Fruit fly (Drosophila melanogaster) whole organism, embryonic: Measurements from ENCODE around the gene RpS3.

Source experiments
- ATbp ChIP-seq: fragments of 200-800 bp; sonication (Bioruptor generic); optimal IDR thresholded peaks from 2 replicates; lab custom pipeline; 2017; ENCODE audit warnings: missing biosample characterization, mild to moderate bottlenecking, missing genetic modification characterization, missing genetic modification reagents
- Antp ChIP-seq: fragments of 200-800 bp; sonication (Bioruptor generic); optimal IDR thresholded peaks from 3 replicates; lab custom pipeline; 2016; ENCODE audit warnings: missing biosample characterization, missing genetic modification characterization
- Awh ChIP-seq: fragments of 200-800 bp; sonication (Bioruptor generic); IDR thresholded peaks from 2 replicates; pipeline ENCODE4, ENCODE4 v1.3.6; 2022; ENCODE audit warnings: missing biosample characterization, missing genetic modification characterization
- Bteb2 ChIP-seq: fragments of 200-800 bp; sonication (Bioruptor generic); optimal IDR thresholded peaks from 2 replicates; lab custom pipeline; 2016; ENCODE audit warnings: missing biosample characterization, missing genetic modification characterization
- CG11085 ChIP-seq: fragments of 200-800 bp; sonication (Bioruptor generic); IDR thresholded peaks from 2 replicates; pipeline ENCODE4 v1.3.6; 2022; ENCODE audit warnings: missing biosample characterization, missing genetic modification characterization
- CG11723 ChIP-seq: fragments of 200-800 bp; sonication (Bioruptor generic); optimal IDR thresholded peaks from 2 replicates; lab custom pipeline; 2017; ENCODE audit warnings: missing biosample characterization, mild to moderate bottlenecking, missing genetic modification characterization
- CG16813 ChIP-seq: fragments of 200-800 bp; sonication (Bioruptor generic); IDR thresholded peaks from 3 replicates; pipeline ENCODE4 v1.3.6; 2022; ENCODE audit warnings: missing biosample characterization, missing genetic modification characterization; ENCODE audit not compliant: partially characterized antibody
- CG17385 ChIP-seq: fragments of 200-800 bp; sonication (Bioruptor generic); optimal IDR thresholded peaks from 3 replicates; lab custom pipeline; 2018; ENCODE audit warnings: missing biosample characterization, mild to moderate bottlenecking, missing genetic modification characterization
- CG2120 ChIP-seq: fragments of 200-800 bp; sonication (Bioruptor generic); optimal IDR thresholded peaks from 3 replicates; lab custom pipeline; 2016; ENCODE audit warnings: missing biosample characterization, missing genetic modification characterization
- CG31365 ChIP-seq: fragments of 200-800 bp; sonication (Bioruptor generic); optimal IDR thresholded peaks from 2 replicates; lab custom pipeline; 2018; ENCODE audit warnings: missing biosample characterization, mild to moderate bottlenecking, missing genetic modification characterization
- CG31441 ChIP-seq: fragments of 200-800 bp; sonication (Bioruptor generic); IDR thresholded peaks from 2 replicates; pipeline ENCODE4 v1.3.6; 2022; ENCODE audit warnings: missing biosample characterization, missing genetic modification characterization
- CG4282 ChIP-seq: fragments of 200-800 bp; sonication (Bioruptor generic); optimal IDR thresholded peaks from 2 replicates; lab custom pipeline; 2016; ENCODE audit warnings: missing biosample characterization, missing genetic modification characterization
- CG6175 ChIP-seq: fragments of 200-800 bp; sonication (Bioruptor generic); IDR thresholded peaks from 3 replicates; pipeline ENCODE4 v1.3.6; 2022; ENCODE audit warnings: missing biosample characterization, missing genetic modification characterization
- CG6791 ChIP-seq: fragments of 200-800 bp; sonication (Bioruptor generic); IDR thresholded peaks from 3 replicates; pipeline ENCODE4 v1.3.6; 2022; ENCODE audit warnings: missing biosample characterization, missing genetic modification characterization; ENCODE audit not compliant: partially characterized antibody
- CG7357 ChIP-seq: fragments of 200-800 bp; sonication (Bioruptor generic); IDR thresholded peaks from 3 replicates; pipeline ENCODE4 v1.3.6; 2022; ENCODE audit warnings: missing biosample characterization, missing genetic modification characterization
- CG7372 ChIP-seq: fragments of 200-800 bp; sonication (Bioruptor generic); IDR thresholded peaks from 2 replicates; pipeline ENCODE4 v1.3.6; 2022; ENCODE audit warnings: missing biosample characterization, missing genetic modification characterization
- CG7963 ChIP-seq: fragments of 200-800 bp; sonication (Bioruptor generic); IDR thresholded peaks from 3 replicates; pipeline ENCODE4 v1.3.6; 2022; ENCODE audit warnings: missing biosample characterization, missing genetic modification characterization; ENCODE audit not compliant: partially characterized antibody
- CG8290 ChIP-seq, 3 experiments: fragments of 200-800 bp; sonication (Bioruptor generic); optimal IDR thresholded peaks; 2 replicates each; lab custom pipeline; 2016 to 2019; ENCODE audit warnings: missing biosample characterization in 3 of 3, missing genetic modification characterization in 3 of 3, mild to moderate bottlenecking in 2 of 3, moderate library complexity in 1 of 3
- CG8359 ChIP-seq: fragments of 200-800 bp; sonication (Bioruptor generic); optimal IDR thresholded peaks from 2 replicates; lab custom pipeline; 2017; ENCODE audit warnings: missing biosample characterization, mild to moderate bottlenecking, missing genetic modification characterization, borderline replicate concordance
- CG9609 ChIP-seq: fragments of 200-800 bp; sonication (Bioruptor generic); optimal IDR thresholded peaks from 3 replicates; lab custom pipeline; 2016; ENCODE audit warnings: missing biosample characterization, missing genetic modification characterization
- CG9817 ChIP-seq: fragments of 200-800 bp; sonication (Bioruptor generic); optimal IDR thresholded peaks from 2 replicates; lab custom pipeline; 2018; ENCODE audit warnings: missing biosample characterization, mild to moderate bottlenecking, missing genetic modification characterization, moderate library complexity
- CG9932 ChIP-seq: fragments of 200-800 bp; sonication (Bioruptor generic); IDR thresholded peaks from 2 replicates; pipeline ENCODE4 v1.3.6; 2022; ENCODE audit warnings: missing biosample characterization, missing genetic modification characterization
- D19A ChIP-seq: fragments of 200-800 bp; optimal IDR thresholded peaks from 3 replicates; lab custom pipeline; 2019; ENCODE audit warnings: missing biosample characterization, mild to moderate bottlenecking, missing genetic modification characterization, moderate library complexity
- Ets97D ChIP-seq: fragments of 200-800 bp; sonication (Bioruptor generic); optimal IDR thresholded peaks from 3 replicates; lab custom pipeline; 2016; ENCODE audit warnings: missing biosample characterization, missing genetic modification characterization
- HmgZ ChIP-seq: fragments of 200-800 bp; sonication (Bioruptor generic); optimal IDR thresholded peaks from 2 replicates; lab custom pipeline; 2018; ENCODE audit warnings: missing biosample characterization, mild to moderate bottlenecking, missing genetic modification characterization
- Hr3 ChIP-seq: fragments of 200-800 bp; sonication (Bioruptor generic); optimal IDR thresholded peaks from 3 replicates; lab custom pipeline; 2016; ENCODE audit warnings: missing biosample characterization, missing genetic modification characterization
- Jarid2 ChIP-seq: fragments of 200-800 bp; sonication (Bioruptor generic); optimal IDR thresholded peaks from 3 replicates; lab custom pipeline; 2017; ENCODE audit warnings: mild to moderate bottlenecking, missing biosample characterization, missing genetic modification reagents, missing genetic modification characterization
- Myb ChIP-seq: fragments of 200-800 bp; sonication (Bioruptor generic); optimal IDR thresholded peaks from 2 replicates; lab custom pipeline; 2016; ENCODE audit warnings: missing biosample characterization, missing genetic modification characterization
- Rx ChIP-seq: fragments of 200-800 bp; sonication (Bioruptor generic); IDR thresholded peaks from 2 replicates; pipeline ENCODE4 v1.3.6; 2022; ENCODE audit warnings: missing biosample characterization, missing genetic modification characterization
- Usf ChIP-seq: fragments of 200-800 bp; sonication (Bioruptor generic); optimal IDR thresholded peaks from 2 replicates; lab custom pipeline; 2017; ENCODE audit warnings: missing genotype, missing biosample characterization, missing genetic modification characterization
- ato ChIP-seq: fragments of 200-800 bp; sonication (Bioruptor generic); IDR thresholded peaks from 2 replicates; pipeline ENCODE4 v1.3.6; 2022; ENCODE audit warnings: missing biosample characterization, missing genetic modification characterization; ENCODE audit not compliant: partially characterized antibody
- cg ChIP-seq: fragments of 200-800 bp; sonication (Bioruptor generic); optimal IDR thresholded peaks from 3 replicates; lab custom pipeline; 2019; ENCODE audit warnings: missing biosample characterization, mild to moderate bottlenecking, missing genetic modification characterization, moderate library complexity
- da ChIP-seq: fragments of 200-800 bp; sonication (Bioruptor generic); optimal IDR thresholded peaks from 2 replicates; lab custom pipeline; 2016; ENCODE audit warnings: missing biosample characterization, missing genetic modification characterization
- dpn ChIP-seq, 2 experiments: fragments of 200-800 bp; sonication (Bioruptor generic); optimal IDR thresholded peaks; 3 replicates each; lab custom pipeline; 2016; ENCODE audit warnings: missing biosample characterization in 2 of 2, missing genetic modification characterization in 2 of 2
- eve ChIP-seq, 2 experiments: fragments of >200 bp; optimal IDR thresholded peaks; 2 replicates each; lab custom pipeline; 2017; ENCODE audit warnings: missing biosample characterization in 2 of 2, missing genetic modification characterization in 2 of 2
- exex ChIP-seq: fragments of 200-800 bp; sonication (Bioruptor generic); optimal IDR thresholded peaks from 4 replicates; lab custom pipeline; 2018; ENCODE audit warnings: missing biosample characterization, mild to moderate bottlenecking, missing genetic modification characterization, moderate library complexity
- fru ChIP-seq: fragments of >200 bp; optimal IDR thresholded peaks from 2 replicates; lab custom pipeline; 2017
- gcm2 ChIP-seq: fragments of 200-800 bp; sonication (Bioruptor generic); optimal IDR thresholded peaks from 2 replicates; lab custom pipeline; 2016; ENCODE audit warnings: missing biosample characterization, missing genetic modification characterization
- hkb ChIP-seq, 2 experiments: fragments of 200-800 bp in 1 of 2; fragments of >200 bp in 1 of 2; sonication (Bioruptor generic) in 1 of 2; IDR thresholded peaks in 1 of 2; optimal IDR thresholded peaks in 1 of 2; 2 replicates each; pipeline versions ENCODE4 v1.3.6 to Lab custom; 2017 to 2022; ENCODE audit warnings: missing biosample characterization in 1 of 2, missing genetic modification characterization in 1 of 2
- kni ChIP-seq: fragments of 200-800 bp; sonication (Bioruptor generic); optimal IDR thresholded peaks from 3 replicates; lab custom pipeline; 2017; ENCODE audit warnings: mild to moderate bottlenecking, missing biosample characterization, missing genetic modification reagents, missing genetic modification characterization
- mirr ChIP-seq: fragments of 200-800 bp; sonication (Bioruptor generic); optimal IDR thresholded peaks from 3 replicates; lab custom pipeline; 2018; ENCODE audit warnings: missing biosample characterization, mild to moderate bottlenecking, missing genetic modification characterization
- nerfin-2 ChIP-seq: fragments of 200-800 bp; sonication (Bioruptor generic); IDR thresholded peaks from 2 replicates; pipeline ENCODE4 v1.3.6; 2022; ENCODE audit warnings: missing biosample characterization, missing genetic modification characterization; ENCODE audit not compliant: partially characterized antibody
- odd ChIP-seq: fragments of 200-800 bp; sonication (Bioruptor generic); optimal IDR thresholded peaks from 2 replicates; lab custom pipeline; 2017; ENCODE audit warnings: missing biosample characterization, mild to moderate bottlenecking, missing genetic modification characterization
- peb ChIP-seq: fragments of 200-800 bp; sonication (Bioruptor generic); IDR thresholded peaks from 2 replicates; pipeline ENCODE4 v1.3.6; 2022; ENCODE audit warnings: missing biosample characterization, missing genetic modification characterization
- ro ChIP-seq: fragments of 200-800 bp; sonication (Bioruptor generic); IDR thresholded peaks from 2 replicates; pipeline ENCODE4 v1.3.6; 2022; ENCODE audit warnings: missing biosample characterization, missing genetic modification characterization
- sima ChIP-seq: fragments of 200-800 bp; sonication (Bioruptor generic); optimal IDR thresholded peaks from 2 replicates; lab custom pipeline; 2016; ENCODE audit warnings: missing biosample characterization, missing genetic modification characterization
- tin ChIP-seq: fragments of 200-800 bp; sonication (Bioruptor generic); optimal IDR thresholded peaks from 3 replicates; lab custom pipeline; 2016; ENCODE audit warnings: missing biosample characterization, missing genetic modification characterization
- unc-4 ChIP-seq: fragments of 200-800 bp; sonication (Bioruptor generic); IDR thresholded peaks from 2 replicates; pipeline ENCODE4 v1.3.6; 2022; ENCODE audit warnings: missing biosample characterization, missing genetic modification characterization; ENCODE audit not compliant: partially characterized antibody

The RpS3 gene

dm6 chr3R:23355829-23356738, 2.5 kb upstream of the RpS3 start, which contains the start of the genes ATPsynCF6 and Sec13:
ATPsynCF6 (minus strand) TSS chr3R:23356064.
Sec13 (plus strand) TSS chr3R:23356278.
- TF ChIP-seq gcm2 (GFP tag; lab: Kevin White, UChicago): no peak
- no peak for TF ChIP-seq eve (GFP tag; optimal IDR thresholded peaks at IDR 0.05; lab: Kevin White, UChicago)
- no peak for TF ChIP-seq odd (GFP tag; lab: Kevin White, UChicago)
- TF ChIP-seq tin (GFP tag; lab: Kevin White, UChicago): peak; percentile 57
- TF ChIP-seq mirr (GFP tag; lab: Kevin White, UChicago): peak; percentile 1
- TF ChIP-seq CG9817 (tag; lab: Kevin White, UChicago): peak; percentile 61
- TF ChIP-seq Usf (GFP tag; lab: Kevin White, UChicago): no peak
- no peak for TF ChIP-seq Rx (GFP tag; lab: Robert Waterston, UW)
- TF ChIP-seq HmgZ (tag; lab: Kevin White, UChicago): no peak
- no peak for TF ChIP-seq CG7357 (GFP tag; lab: Robert Waterston, UW)
- no peak for TF ChIP-seq CG11723 (GFP tag; lab: Kevin White, UChicago)
- TF ChIP-seq CG31441: peak; percentile 60
- peak; percentile 96 for TF ChIP-seq CG16813 (GFP tag; lab: Robert Waterston, UW)
- TF ChIP-seq sima (GFP tag; lab: Kevin White, UChicago): no peak
- peak; percentile 94 for TF ChIP-seq ato (GFP tag; lab: Robert Waterston, UW)
- TF ChIP-seq Jarid2 (GFP tag; lab: Kevin White, UChicago): no peak
- TF ChIP-seq CG9932 (GFP tag; lab: Robert Waterston, UW): peak; percentile 83
- TF ChIP-seq hkb (optimal IDR thresholded peaks at IDR 0.05; lab: Kevin White, UChicago): no peak
- peak; percentile 32; the same call in 1 of the 2 replicates for TF ChIP-seq hkb (GFP tag; IDR thresholded peaks at IDR 0.05; lab: Robert Waterston, UW)
- no peak for TF ChIP-seq CG4282 (GFP tag; lab: Kevin White, UChicago)
- peak; percentile 82 for TF ChIP-seq unc-4 (GFP tag; lab: Robert Waterston, UW)
- TF ChIP-seq CG7372 (GFP tag; lab: Robert Waterston, UW): 0 out of 2 replicates have a peak, but pooled peaks have one; percentile 35
- peak; percentile 37 for TF ChIP-seq exex (tag; lab: Kevin White, UChicago)
- peak; percentile 45 for TF ChIP-seq Hr3
- no peak for TF ChIP-seq ro
- TF ChIP-seq CG17385 (GFP tag; lab: Kevin White, UChicago): peak; percentile 44
- no peak for TF ChIP-seq Antp
- no peak for TF ChIP-seq Bteb2 (GFP tag; lab: Kevin White, UChicago)
- no peak for TF ChIP-seq CG9609 (GFP tag; lab: Kevin White, UChicago)
- peak; percentile 27 for TF ChIP-seq Ets97D
- TF ChIP-seq D19A (tag; lab: Kevin White, UChicago): peak; percentile 69
- no peak for TF ChIP-seq peb
- no peak for TF ChIP-seq fru (lab: Kevin White, UChicago)
- peak; percentile 13 for TF ChIP-seq Myb
- no peak for TF ChIP-seq CG31365
- no peak for TF ChIP-seq cg (GFP tag; lab: Kevin White, UChicago)
- peak; percentile 30; the same call in 1 of the 2 replicates for TF ChIP-seq Awh (GFP tag; lab: Robert Waterston, UW)
- TF ChIP-seq CG11085 (GFP tag; lab: Robert Waterston, UW): peak; percentile 47; the same call in 1 of the 2 replicates
- no peak for TF ChIP-seq da (GFP tag; lab: Kevin White, UChicago)
- no peak for TF ChIP-seq CG8359
- TF ChIP-seq ATbp: no peak
- peak; percentile 91 for TF ChIP-seq CG6791 (GFP tag; lab: Robert Waterston, UW)
- TF ChIP-seq CG2120: peak; percentile 56
- TF ChIP-seq CG8290 (GFP tag; optimal IDR thresholded peaks at IDR 0.05; lab: Kevin White, UChicago): peak; percentile 22
- TF ChIP-seq CG8290 (tag; optimal IDR thresholded peaks at IDR 0.05; lab: Kevin White, UChicago): peak; percentile 2 to 19
- no peak for TF ChIP-seq kni
- TF ChIP-seq CG7963: peak; percentile 84
- TF ChIP-seq nerfin-2 (GFP tag; lab: Robert Waterston, UW): peak; percentile 87
- peak; percentile 14 to 29 for TF ChIP-seq dpn (GFP tag; optimal IDR thresholded peaks at IDR 0.05; lab: Kevin White, UChicago)
- no peak for TF ChIP-seq CG6175 (GFP tag; lab: Robert Waterston, UW)
